Worm (Caenorhabditis elegans) whole organism, L4/young adult: ENCODE results near the gene F10E9.3.
A peak's percentile ranks its signal among the peaks of the same experiment; 100 is the strongest.
"Not testable (repeated sequence)": the region's sequence is repeated elsewhere in the genome, so short reads cannot be mapped to it uniquely, and the experiment has no call there.

ENCODE experiments used
- W03F9.2 ChIP-seq: fragments of 150-350 bp; optimal IDR thresholded peaks from 2 replicates; lab custom pipeline; 2014; ENCODE audit warnings: missing biosample characterization, missing genetic modification characterization
- dao-5 ChIP-seq: sonication (generic microtip); optimal IDR thresholded peaks from 2 replicates; lab custom pipeline; 2016; ENCODE audit warnings: missing genotype, missing genetic modification characterization, moderate library complexity, missing compliant biosample characterization
- him-1 ChIP-seq: sonication (generic microtip); optimal IDR thresholded peaks from 2 replicates; lab custom pipeline; 2016; ENCODE audit warnings: missing genotype, missing genetic modification reagents, missing genetic modification characterization, missing compliant biosample characterization

F10E9.3 gene

DNA sequence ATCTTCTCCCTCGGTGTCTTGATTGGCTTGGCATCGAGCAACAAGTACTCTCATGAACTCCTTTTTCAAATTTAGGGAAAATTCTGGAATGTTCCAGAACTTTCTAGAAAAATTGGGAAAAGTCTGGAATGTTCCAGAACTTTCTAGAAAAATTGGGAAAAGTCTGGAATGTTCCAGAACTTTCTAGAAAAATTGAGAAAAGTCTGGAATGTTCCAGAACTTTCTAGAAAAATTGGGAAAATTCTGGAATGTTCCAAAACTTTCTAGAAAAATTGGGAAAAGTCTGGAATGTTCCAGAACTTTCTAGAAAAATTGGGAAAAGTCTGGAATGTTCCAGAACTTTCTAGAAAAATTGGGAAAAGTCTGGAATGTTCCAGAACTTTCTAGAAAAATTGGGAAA lies 33.5 kb downstream of the F10E9.3 start, which contains the start of gene ZC262.7:
TSS of gene ZC262.7 (minus strand) at position 54 of the 400 bp plus-strand sequence.
- TF ChIP-seq dao-5, W03F9.2, him-1 (tag; lab: Kevin White, UChicago): not testable (repeated sequence)

- TF ChIP-seq W03F9.2, dao-5, him-1 (tag; lab: Kevin White, UChicago): not testable (repeated sequence)
Observed at ce11 chrIII:8347822-8348221, 37.0 kb downstream of the F10E9.3 start, which contains the start of gene clc-29. Gene clc-29 (minus strand): TSS chrIII:8347922.

DNA sequence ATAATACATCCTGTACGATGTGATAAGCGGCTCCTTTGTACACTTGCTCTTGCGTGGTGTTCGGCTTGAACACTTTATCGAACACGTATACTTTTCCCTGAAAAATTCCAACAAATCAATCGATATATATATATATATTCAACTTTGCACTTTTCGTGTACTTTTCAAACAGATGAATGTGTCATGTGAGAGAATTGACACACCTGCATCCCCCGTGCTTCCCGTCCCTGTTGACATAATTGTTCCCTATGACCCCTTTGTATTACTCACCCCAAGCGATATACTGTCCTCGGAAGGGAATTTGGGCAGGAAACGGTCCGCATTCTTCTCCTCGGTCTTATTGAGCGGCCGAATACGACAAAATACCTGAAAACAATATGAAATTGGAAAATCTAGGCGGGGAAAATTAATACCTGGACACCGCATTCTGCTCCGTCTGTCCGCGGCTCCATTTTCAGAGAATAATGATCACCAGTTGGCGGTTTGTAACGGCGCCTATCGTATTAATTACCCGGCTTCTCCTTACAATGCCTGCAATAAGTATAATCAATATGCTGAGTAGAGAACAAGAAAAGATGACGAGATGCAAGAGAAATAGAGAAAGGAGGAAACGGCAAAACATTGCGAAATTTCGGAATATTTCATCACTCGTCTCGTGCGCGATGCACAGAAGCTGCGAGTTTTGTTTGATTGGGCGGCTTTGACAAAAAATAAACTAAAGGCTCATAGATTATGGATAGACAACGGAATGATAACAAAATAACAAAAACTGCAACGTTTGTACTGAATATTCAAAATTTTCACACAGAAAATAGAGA lies 44.0 kb downstream of the F10E9.3 start, which contains the start of gene unc-116:
TSS of gene unc-116 (minus strand) at position 531 of the 818 bp plus-strand sequence.
- TF ChIP-seq dao-5 (tag; lab: Kevin White, UChicago), result no peak
- TF ChIP-seq him-1 (tag; lab: Kevin White, UChicago), result peak; percentile 17

DNA sequence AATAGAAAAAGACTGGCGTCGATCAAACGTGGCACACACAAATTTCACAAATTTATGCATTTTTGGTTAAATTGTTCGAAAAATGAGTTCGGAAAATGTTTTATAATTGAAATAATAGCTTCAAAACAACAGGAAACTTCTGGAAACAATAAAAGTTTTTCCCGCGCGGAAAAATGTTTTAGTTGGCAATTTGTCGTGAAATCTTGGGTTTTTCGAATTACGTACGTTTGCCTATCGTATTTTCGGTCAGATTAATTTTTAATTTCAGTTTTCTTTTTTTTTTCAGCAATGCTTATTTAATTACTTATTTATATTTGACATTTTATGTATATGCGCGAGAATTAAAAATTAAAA lies 44.6 kb downstream of the F10E9.3 start:
- TF ChIP-seq W03F9.2 (tag; lab: Kevin White, UChicago) (no peak), dao-5 (tag; lab: Kevin White, UChicago) (no peak), him-1 (tag; lab: Kevin White, UChicago) (no peak)

ce11 chrIII:8356407-8356881 lies 45.6 kb downstream of the F10E9.3 start:
- TF ChIP-seq dao-5 (tag; lab: Kevin White, UChicago), result no peak
- TF ChIP-seq W03F9.2 (tag; lab: Kevin White, UChicago), result peak; percentile 46

- peak; percentile 65 for TF ChIP-seq W03F9.2 (tag; lab: Kevin White, UChicago)
- TF ChIP-seq him-1 (tag; lab: Kevin White, UChicago), result no peak
Observed at ce11 chrIII:8358213-8358672, 47.4 kb downstream of the F10E9.3 start, which contains the start of the genes R05D3.8 and rfp-1. Gene R05D3.8 (minus strand): TSS chrIII:8358327. Gene rfp-1 (plus strand): TSS chrIII:8358622.
